Fruit fly (Drosophila melanogaster) whole organism, embryonic: ENCODE measurements around the gene CG3301.

Experiments used
- Antp ChIP-seq: fragments of 200-800 bp; sonication (Bioruptor generic); optimal IDR thresholded peaks from 3 replicates; lab custom pipeline; 2016; ENCODE audit warnings: missing biosample characterization, missing genetic modification characterization
- Bdp1 ChIP-seq: fragments of 200-800 bp; sonication (Bioruptor generic); optimal IDR thresholded peaks from 3 replicates; lab custom pipeline; 2016; ENCODE audit warnings: missing biosample characterization, missing genetic modification characterization
- Bgb ChIP-seq: fragments of 200-800 bp; sonication (Bioruptor generic); IDR thresholded peaks from 2 replicates; pipeline ENCODE4 v1.3.6; 2022; ENCODE audit warnings: missing biosample characterization, missing genetic modification characterization; ENCODE audit not compliant: partially characterized antibody
- CG10431 ChIP-seq: fragments of 200-800 bp; sonication (Bioruptor generic); optimal IDR thresholded peaks from 3 replicates; lab custom pipeline; 2018; ENCODE audit warnings: missing biosample characterization, mild to moderate bottlenecking, missing genetic modification characterization
- CG10979 ChIP-seq: fragments of 200-800 bp; sonication (Bioruptor generic); optimal IDR thresholded peaks from 2 replicates; lab custom pipeline; 2018; ENCODE audit warnings: missing biosample characterization, mild to moderate bottlenecking, missing genetic modification characterization, moderate library complexity
- CG15073 ChIP-seq: fragments of 200-800 bp; sonication (Bioruptor generic); optimal IDR thresholded peaks from 2 replicates; lab custom pipeline; 2016; ENCODE audit warnings: missing biosample characterization, missing genetic modification characterization
- CG1603 ChIP-seq: fragments of 200-800 bp; sonication (Bioruptor generic); optimal IDR thresholded peaks from 2 replicates; lab custom pipeline; 2019; ENCODE audit warnings: missing biosample characterization, mild to moderate bottlenecking, missing genetic modification characterization, moderate library complexity
- CG17186 ChIP-seq: fragments of 200-800 bp; sonication (Bioruptor generic); optimal IDR thresholded peaks from 3 replicates; lab custom pipeline; 2017; ENCODE audit warnings: missing biosample characterization, missing genetic modification reagents, missing genetic modification characterization
- CG17802 ChIP-seq: fragments of 200-800 bp; sonication (Bioruptor generic); optimal IDR thresholded peaks from 2 replicates; lab custom pipeline; 2018; ENCODE audit warnings: missing biosample characterization, mild to moderate bottlenecking, missing genetic modification characterization, moderate library complexity
- CG17912 ChIP-seq: fragments of 200-800 bp; sonication (Bioruptor generic); optimal IDR thresholded peaks from 2 replicates; lab custom pipeline; 2018; ENCODE audit warnings: missing biosample characterization, mild to moderate bottlenecking, missing genetic modification characterization
- CG18599 ChIP-seq: fragments of 200-800 bp; sonication (Bioruptor generic); optimal IDR thresholded peaks from 3 replicates; lab custom pipeline; 2017; ENCODE audit warnings: missing biosample characterization, missing genetic modification characterization, mild to moderate bottlenecking, moderate library complexity, missing genetic modification reagents
- CG2202 ChIP-seq: fragments of 200-800 bp; sonication (Bioruptor generic); optimal IDR thresholded peaks from 2 replicates; lab custom pipeline; 2018; ENCODE audit warnings: missing biosample characterization, mild to moderate bottlenecking, missing genetic modification characterization
- CG3726 ChIP-seq: fragments of 200-800 bp; sonication (Bioruptor generic); IDR thresholded peaks from 3 replicates; pipeline ENCODE4, ENCODE4 v1.3.6; 2022; ENCODE audit warnings: missing biosample characterization, missing genetic modification characterization
- CG42726 ChIP-seq: fragments of 200-800 bp; sonication (Bioruptor generic); IDR thresholded peaks from 2 replicates; pipeline ENCODE4 v1.3.6; 2022; ENCODE audit warnings: missing biosample characterization, missing genetic modification characterization; ENCODE audit not compliant: partially characterized antibody
- CG5245 ChIP-seq: fragments of 200-800 bp; sonication (Bioruptor generic); optimal IDR thresholded peaks from 3 replicates; lab custom pipeline; 2016; ENCODE audit warnings: missing biosample characterization, missing genetic modification characterization
- CG9727 ChIP-seq: fragments of 200-800 bp; sonication (Bioruptor generic); optimal IDR thresholded peaks from 3 replicates; lab custom pipeline; 2017; ENCODE audit warnings: missing biosample characterization, mild to moderate bottlenecking, missing genetic modification characterization
- CTCF ChIP-seq: fragments of 200-800 bp; sonication (Bioruptor generic); optimal IDR thresholded peaks from 2 replicates; lab custom pipeline; 2017; ENCODE audit warnings: missing biosample characterization, mild to moderate bottlenecking, missing genetic modification characterization, moderate library complexity
- Drgx ChIP-seq: fragments of 200-800 bp; sonication (Bioruptor generic); IDR thresholded peaks from 2 replicates; pipeline ENCODE4 v1.3.6; 2022; ENCODE audit warnings: missing biosample characterization, missing genetic modification characterization
- Hand ChIP-seq: fragments of 200-800 bp; sonication (Bioruptor generic); optimal IDR thresholded peaks from 2 replicates; lab custom pipeline; 2017; ENCODE audit warnings: mild to moderate bottlenecking, missing biosample characterization, missing genetic modification reagents, missing genetic modification characterization
- Hmr ChIP-seq: fragments of 200-800 bp; sonication (Bioruptor generic); optimal IDR thresholded peaks from 3 replicates; lab custom pipeline; 2017; ENCODE audit warnings: mild to moderate bottlenecking, missing biosample characterization, missing genetic modification reagents, missing genetic modification characterization
- Hsf ChIP-seq: fragments of 200-800 bp; sonication (Bioruptor generic); optimal IDR thresholded peaks from 3 replicates; lab custom pipeline; 2016; ENCODE audit warnings: missing biosample characterization, missing genetic modification characterization
- Myb ChIP-seq: fragments of 200-800 bp; sonication (Bioruptor generic); optimal IDR thresholded peaks from 2 replicates; lab custom pipeline; 2016; ENCODE audit warnings: missing biosample characterization, missing genetic modification characterization
- NK7.1 ChIP-seq: fragments of 200-800 bp; sonication (Bioruptor generic); optimal IDR thresholded peaks from 3 replicates; lab custom pipeline; 2016; ENCODE audit warnings: missing biosample characterization, missing genetic modification characterization
- PHDP ChIP-seq: fragments of 200-800 bp; sonication (Bioruptor generic); optimal IDR thresholded peaks from 3 replicates; lab custom pipeline; 2018; ENCODE audit warnings: missing biosample characterization, mild to moderate bottlenecking, missing genetic modification characterization, moderate library complexity
- Ravus ChIP-seq: fragments of 200-800 bp; sonication (Bioruptor generic); IDR thresholded peaks from 2 replicates; pipeline ENCODE4 v1.3.6; 2022; ENCODE audit warnings: missing biosample characterization, missing genetic modification characterization
- Sry-β ChIP-seq: fragments of 200-800 bp; sonication (Bioruptor generic); optimal IDR thresholded peaks from 2 replicates; lab custom pipeline; 2018; ENCODE audit warnings: missing biosample characterization, mild to moderate bottlenecking, missing genetic modification characterization, moderate library complexity
- btn ChIP-seq: fragments of 200-800 bp; sonication (Bioruptor generic); optimal IDR thresholded peaks from 2 replicates; lab custom pipeline; 2016; ENCODE audit warnings: missing biosample characterization, missing genetic modification characterization
- cad ChIP-seq: fragments of >200 bp; optimal IDR thresholded peaks from 2 replicates; lab custom pipeline; 2017; ENCODE audit warnings: missing biosample characterization, missing genetic modification characterization
- chn ChIP-seq: fragments of 200-800 bp; sonication (Bioruptor generic); optimal IDR thresholded peaks from 2 replicates; lab custom pipeline; 2016; ENCODE audit warnings: missing biosample characterization, missing genetic modification characterization
- da ChIP-seq: fragments of 200-800 bp; sonication (Bioruptor generic); optimal IDR thresholded peaks from 2 replicates; lab custom pipeline; 2016; ENCODE audit warnings: missing biosample characterization, missing genetic modification characterization
- dati ChIP-seq: fragments of 200-800 bp; sonication (Bioruptor generic); IDR thresholded peaks from 2 replicates; pipeline ENCODE4 v1.3.6; 2022; ENCODE audit warnings: missing biosample characterization, missing genetic modification characterization
- dimm ChIP-seq: fragments of 200-800 bp; sonication (Bioruptor generic); IDR thresholded peaks from 2 replicates; pipeline ENCODE4 v1.3.6; 2022; ENCODE audit warnings: missing biosample characterization, missing genetic modification characterization
- dmrt11E ChIP-seq: fragments of 200-800 bp; sonication (Bioruptor generic); optimal IDR thresholded peaks from 3 replicates; lab custom pipeline; 2018; ENCODE audit warnings: missing biosample characterization, mild to moderate bottlenecking, missing genetic modification characterization, moderate library complexity
- eve ChIP-seq, 2 experiments: fragments of >200 bp; optimal IDR thresholded peaks; 2 replicates each; lab custom pipeline; 2017; ENCODE audit warnings: missing biosample characterization in 2 of 2, missing genetic modification characterization in 2 of 2
- exex ChIP-seq: fragments of 200-800 bp; sonication (Bioruptor generic); optimal IDR thresholded peaks from 4 replicates; lab custom pipeline; 2018; ENCODE audit warnings: missing biosample characterization, mild to moderate bottlenecking, missing genetic modification characterization, moderate library complexity
- eyg ChIP-seq: fragments of 200-800 bp; sonication (Bioruptor generic); optimal IDR thresholded peaks from 3 replicates; lab custom pipeline; 2016; ENCODE audit warnings: missing biosample characterization, missing genetic modification characterization
- gcm2 ChIP-seq: fragments of 200-800 bp; sonication (Bioruptor generic); optimal IDR thresholded peaks from 2 replicates; lab custom pipeline; 2016; ENCODE audit warnings: missing biosample characterization, missing genetic modification characterization
- grau ChIP-seq: fragments of 200-800 bp; optimal IDR thresholded peaks from 3 replicates; lab custom pipeline; 2019; ENCODE audit warnings: missing biosample characterization, mild to moderate bottlenecking, missing genetic modification characterization, moderate library complexity
- grn ChIP-seq: fragments of 200-800 bp; sonication (Bioruptor generic); optimal IDR thresholded peaks from 3 replicates; lab custom pipeline; 2017; ENCODE audit warnings: missing biosample characterization, missing genetic modification characterization
- nom ChIP-seq: fragments of 200-800 bp; sonication (Bioruptor generic); optimal IDR thresholded peaks from 2 replicates; lab custom pipeline; 2017; ENCODE audit warnings: missing biosample characterization, missing genetic modification characterization, mild to moderate bottlenecking, moderate library complexity, missing genetic modification reagents
- onecut ChIP-seq: fragments of 200-800 bp; sonication (Bioruptor generic); IDR thresholded peaks from 2 replicates; pipeline ENCODE4 v1.3.6; 2022; ENCODE audit warnings: missing biosample characterization, missing genetic modification characterization
- phol ChIP-seq: fragments of 200-800 bp; sonication (Bioruptor generic); optimal IDR thresholded peaks from 3 replicates; lab custom pipeline; 2018; ENCODE audit warnings: missing biosample characterization, mild to moderate bottlenecking, missing genetic modification characterization, moderate library complexity
- pita ChIP-seq: fragments of 200-800 bp; sonication (Bioruptor generic); optimal IDR thresholded peaks from 2 replicates; lab custom pipeline; 2017; ENCODE audit warnings: missing biosample characterization, mild to moderate bottlenecking, missing genetic modification characterization
- pzg ChIP-seq: fragments of 200-800 bp; sonication (Bioruptor generic); optimal IDR thresholded peaks from 3 replicates; lab custom pipeline; 2018; ENCODE audit warnings: missing biosample characterization, mild to moderate bottlenecking, missing genetic modification characterization, moderate library complexity
- so ChIP-seq: fragments of 200-800 bp; sonication (Bioruptor generic); IDR thresholded peaks from 3 replicates; pipeline ENCODE4 v1.3.6; 2022; ENCODE audit warnings: missing biosample characterization, missing genetic modification characterization
- stc ChIP-seq: fragments of 200-800 bp; sonication (Bioruptor generic); IDR thresholded peaks from 2 replicates; pipeline ENCODE4 v1.3.6; 2022; ENCODE audit warnings: missing biosample characterization, missing genetic modification characterization
- tap ChIP-seq: fragments of 200-800 bp; optimal IDR thresholded peaks from 3 replicates; lab custom pipeline; 2019; ENCODE audit warnings: missing biosample characterization, mild to moderate bottlenecking, missing genetic modification characterization, moderate library complexity
- tin ChIP-seq: fragments of 200-800 bp; sonication (Bioruptor generic); optimal IDR thresholded peaks from 3 replicates; lab custom pipeline; 2016; ENCODE audit warnings: missing biosample characterization, missing genetic modification characterization
- tio ChIP-seq: fragments of 200-800 bp; sonication (Bioruptor generic); optimal IDR thresholded peaks from 2 replicates; lab custom pipeline; 2017; ENCODE audit warnings: missing biosample characterization, missing genetic modification characterization, inconsistent platforms
- unpg ChIP-seq: fragments of 200-800 bp; sonication (Bioruptor generic); optimal IDR thresholded peaks from 3 replicates; lab custom pipeline; 2018; ENCODE audit warnings: missing biosample characterization, mild to moderate bottlenecking, missing genetic modification characterization, moderate library complexity

CG3301 gene

DNA sequence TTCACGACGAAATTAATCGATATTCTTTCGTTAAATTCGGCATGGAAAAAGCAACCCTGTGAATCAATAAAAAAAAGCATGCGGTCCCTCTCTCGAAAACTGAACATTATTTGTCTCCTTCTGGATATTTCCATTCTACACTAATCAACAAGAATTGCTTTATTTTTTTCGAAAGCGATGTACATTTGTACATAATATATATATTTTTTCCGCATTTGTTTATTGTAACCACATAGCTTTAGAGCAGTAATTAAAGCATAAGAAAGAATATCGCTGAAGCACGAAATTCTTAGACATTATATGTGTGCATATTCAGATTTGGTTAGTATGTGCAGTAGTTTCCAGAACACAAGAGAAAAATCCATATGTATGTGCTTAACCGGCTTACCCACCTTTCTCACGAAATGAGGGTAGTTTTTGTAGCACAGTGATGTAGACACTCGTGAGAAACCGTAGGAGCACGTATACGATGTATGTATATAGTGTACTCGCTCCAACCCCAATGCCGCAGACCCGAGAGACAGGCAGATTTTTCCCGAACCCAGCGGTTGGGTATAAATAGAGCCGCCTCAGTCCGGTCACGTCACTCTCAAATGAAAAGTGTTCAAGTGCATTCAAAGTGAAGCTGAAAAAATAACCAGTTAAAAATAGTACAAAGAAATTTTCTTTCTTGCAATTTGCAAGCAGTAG is 20.1 kb upstream of the CG3301 start (continued):
- TF ChIP-seq exex (tag; lab: Kevin White, UChicago) (peak; percentile 61), eyg (GFP tag; lab: Kevin White, UChicago) (peak; percentile 22), Antp (no peak), Ravus (GFP tag; lab: Robert Waterston, UW) (no peak), CG9727 (peak; percentile 86), da (GFP tag; lab: Kevin White, UChicago) (no peak), CG17802 (tag; lab: Kevin White, UChicago) (no peak), CG18599 (GFP tag; lab: Kevin White, UChicago) (peak; percentile 95), chn (GFP tag; lab: Kevin White, UChicago) (peak; percentile 75), cad (peak; percentile 28), onecut (GFP tag; lab: Robert Waterston, UW) (peak; percentile 97), CG3726 (GFP tag; lab: Robert Waterston, UW) (no peak), CG5245 (GFP tag; lab: Kevin White, UChicago) (peak; percentile 53), tap (tag; lab: Kevin White, UChicago) (peak; percentile 91), grn (GFP tag; lab: Kevin White, UChicago) (peak; percentile 21), CG15073 (GFP tag; lab: Kevin White, UChicago) (no peak), NK7.1 (GFP tag; lab: Kevin White, UChicago) (peak; percentile 74), Hand (peak; percentile 90), Drgx (GFP tag; lab: Robert Waterston, UW) (no peak), nom (GFP tag; lab: Kevin White, UChicago) (peak; percentile 88), btn (peak; percentile 33)

DNA sequence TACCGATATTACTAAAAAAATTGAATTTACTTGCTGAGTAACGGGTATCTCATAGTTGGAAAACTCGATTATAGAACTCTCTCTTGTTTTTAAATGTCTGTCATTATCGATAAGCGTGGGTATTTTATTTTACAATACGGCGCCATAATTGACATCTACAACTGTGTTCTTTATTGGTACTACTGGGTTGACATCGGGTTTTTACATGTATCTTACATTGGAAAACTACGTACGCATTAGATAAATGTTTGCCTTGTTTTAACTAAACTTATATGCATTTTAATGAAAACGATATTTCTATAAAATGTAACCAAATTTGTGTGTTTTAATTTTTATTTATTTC is 19.6 kb upstream of the CG3301 start:
- no peak for TF ChIP-seq CG42726
- no peak for TF ChIP-seq Bgb (GFP tag; lab: Robert Waterston, UW)
- no peak for TF ChIP-seq eve (GFP tag; optimal IDR thresholded peaks at IDR 0.05; lab: Kevin White, UChicago)
- TF ChIP-seq tap (tag; lab: Kevin White, UChicago), result no peak
- no peak for TF ChIP-seq grau
- TF ChIP-seq eyg (GFP tag; lab: Kevin White, UChicago), result no peak
- TF ChIP-seq tio (GFP tag; lab: Kevin White, UChicago), result no peak
- TF ChIP-seq CG1603 (tag; lab: Kevin White, UChicago), result peak; percentile 13
- peak; percentile 71 for TF ChIP-seq Myb
- peak; percentile 60 for TF ChIP-seq pzg (GFP tag; lab: Kevin White, UChicago)
- no peak for TF ChIP-seq phol
- TF ChIP-seq CG2202, result no peak
- TF ChIP-seq stc (GFP tag; lab: Robert Waterston, UW), result no peak
- no peak for TF ChIP-seq dimm (GFP tag; lab: Robert Waterston, UW)
- TF ChIP-seq CG17912 (GFP tag; lab: Kevin White, UChicago), result no peak
- no peak for TF ChIP-seq Sry-β (GFP tag; lab: Kevin White, UChicago)
- no peak for TF ChIP-seq CG10979 (tag; lab: Kevin White, UChicago)
- TF ChIP-seq so (GFP tag; lab: Robert Waterston, UW), result no peak
- no peak for TF ChIP-seq Bdp1 (GFP tag; lab: Kevin White, UChicago)
- peak; percentile 96 for TF ChIP-seq CTCF (GFP tag; lab: Kevin White, UChicago)
- TF ChIP-seq pita (GFP tag; lab: Kevin White, UChicago), result peak; percentile 36
- no peak for TF ChIP-seq gcm2
- no peak for TF ChIP-seq unpg (GFP tag; lab: Kevin White, UChicago)
- TF ChIP-seq tin (GFP tag; lab: Kevin White, UChicago), result no peak
- no peak for TF ChIP-seq PHDP (tag; lab: Kevin White, UChicago)
- TF ChIP-seq CG17186 (GFP tag; lab: Kevin White, UChicago), result no peak
- TF ChIP-seq Hmr, result no peak
- TF ChIP-seq dati (GFP tag; lab: Robert Waterston, UW), result no peak
- no peak for TF ChIP-seq Hsf (GFP tag; lab: Kevin White, UChicago)
- TF ChIP-seq dmrt11E (tag; lab: Kevin White, UChicago), result no peak
- TF ChIP-seq CG15073 (GFP tag; lab: Kevin White, UChicago), result no peak
- TF ChIP-seq CG10431 (GFP tag; lab: Kevin White, UChicago), result no peak
